Fruit fly (Drosophila melanogaster): ENCODE measurements around the gene inaF-C.

DNA sequence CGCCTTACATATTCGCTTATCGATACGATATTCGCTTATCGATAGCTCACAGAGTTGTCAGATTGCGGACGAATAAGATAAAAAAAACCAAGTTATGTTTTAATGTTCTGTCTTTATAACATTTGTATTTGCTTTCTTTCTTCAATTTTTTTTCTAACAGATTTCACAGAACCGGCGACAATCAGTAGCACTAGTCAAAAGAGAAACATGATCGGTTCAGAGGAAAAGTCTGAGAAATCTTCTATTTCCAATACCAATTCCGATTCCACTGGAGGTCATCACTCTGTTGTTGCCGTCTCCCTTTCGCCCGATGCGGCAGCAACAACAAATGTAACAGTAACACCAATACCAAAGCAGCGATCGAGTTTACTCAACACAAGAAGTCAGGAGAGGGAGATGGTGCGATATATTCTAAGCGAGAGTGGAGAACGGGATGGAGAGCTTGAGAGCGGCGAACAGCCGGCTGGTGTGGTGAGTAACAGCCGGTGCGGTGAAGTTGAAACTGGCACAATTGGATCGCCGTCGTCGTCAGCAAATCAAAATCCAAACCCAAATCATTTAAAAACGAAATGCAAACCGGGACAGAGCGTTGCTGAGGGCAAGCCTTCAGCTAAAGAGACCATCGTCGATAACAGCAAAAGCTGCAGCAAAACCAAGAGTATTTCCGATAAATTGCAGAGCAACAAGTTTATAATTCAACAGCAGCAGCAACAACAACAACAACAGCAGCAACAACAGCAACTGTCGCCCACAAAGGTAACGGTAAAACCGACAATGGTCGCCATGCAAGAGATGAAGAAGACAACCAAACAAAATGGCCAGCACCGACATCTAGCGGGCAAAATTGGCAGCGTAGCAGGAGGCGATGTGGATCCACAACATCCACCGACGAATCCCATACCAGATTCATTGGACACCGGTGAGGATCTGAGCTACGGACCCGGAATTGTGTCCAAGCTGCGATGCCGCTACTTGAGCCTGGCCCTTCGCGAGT, 49.7 kb downstream of the inaF-C start:
- TF ChIP-seq knrl (GFP tag; IDR thresholded peaks at IDR 0.05; ENCODE audit: partially characterized antibody) (peak; percentile 59), Antp (GFP tag; optimal IDR thresholded peaks at IDR 0.05) (peak; percentile 69), Dbx (GFP tag; IDR thresholded peaks at IDR 0.05) (peak; percentile 63; the same call in 2 of the 3 replicates), Hey (tag; optimal IDR thresholded peaks at IDR 0.05) (no peak), amos (GFP tag; IDR thresholded peaks at IDR 0.05; ENCODE audit: partially characterized antibody) (peak; percentile 58; the same call in 1 of the 2 replicates), cg (GFP tag; optimal IDR thresholded peaks at IDR 0.05) (peak; percentile 94), CG34224 (GFP tag; IDR thresholded peaks at IDR 0.05; ENCODE audit: partially characterized antibody) (peak; percentile 50; the same call in 2 of the 3 replicates), CG7745 (tag; optimal IDR thresholded peaks at IDR 0.05) (no peak), ind (GFP tag; optimal IDR thresholded peaks at IDR 0.05) (peak; percentile 73), CG14710 (tag; optimal IDR thresholded peaks at IDR 0.05) (peak; percentile 66), CG31441 (GFP tag; IDR thresholded peaks at IDR 0.05) (peak; percentile 42; the same call in 1 of the 2 replicates), BEAF-32 (GFP tag; optimal IDR thresholded peaks at IDR 0.05) (peak; percentile 79), E2f2 (GFP tag; IDR thresholded peaks at IDR 0.05) (peak; percentile 88), crp (GFP tag; optimal IDR thresholded peaks at IDR 0.05) (peak in 1 of 2 experiments; percentile 23)
